Worm (Caenorhabditis elegans): ENCODE data around the gene Y39G8B.9.

Gene Y39G8B.9

DNA sequence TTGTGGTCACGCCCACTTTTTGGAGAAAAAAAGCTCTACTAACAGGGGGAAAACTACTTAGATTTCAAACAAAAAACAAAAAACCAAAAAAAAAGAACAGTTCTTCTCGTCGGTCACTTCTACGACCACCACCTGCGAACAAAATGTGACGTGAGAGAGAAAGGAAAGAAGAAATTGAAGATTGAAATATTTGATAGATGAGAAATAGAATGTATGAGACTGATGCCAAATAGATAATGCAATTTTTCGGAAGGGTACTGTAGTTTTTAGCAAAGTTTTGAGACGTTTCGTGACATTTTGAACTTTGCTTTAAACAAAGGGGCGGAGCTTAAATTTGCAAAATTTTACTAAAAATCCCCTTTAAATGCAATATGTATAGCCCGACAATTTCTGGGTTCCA, 26.2 kb upstream of the Y39G8B.9 start:
- TF ChIP-seq madf-3 (GFP tag; IDR thresholded peaks at IDR 0.05) (no peak), hmg-20 (GFP tag; IDR thresholded peaks at IDR 0.05) (no peak), ceh-100 (GFP tag; IDR thresholded peaks at IDR 0.05) (no peak), F52B5.7 (tag; optimal IDR thresholded peaks at IDR 0.05) (no peak), nhr-80 (tag; optimal IDR thresholded peaks at IDR 0.05) (peak; percentile 22), lin-40 (tag; optimal IDR thresholded peaks at IDR 0.05) (no peak), cebp-1 (GFP tag; IDR thresholded peaks at IDR 0.05) (no peak), cebp-1 (tag; optimal IDR thresholded peaks at IDR 0.05) (no peak), sdz-38 (tag; optimal IDR thresholded peaks at IDR 0.05) (no peak)

DNA sequence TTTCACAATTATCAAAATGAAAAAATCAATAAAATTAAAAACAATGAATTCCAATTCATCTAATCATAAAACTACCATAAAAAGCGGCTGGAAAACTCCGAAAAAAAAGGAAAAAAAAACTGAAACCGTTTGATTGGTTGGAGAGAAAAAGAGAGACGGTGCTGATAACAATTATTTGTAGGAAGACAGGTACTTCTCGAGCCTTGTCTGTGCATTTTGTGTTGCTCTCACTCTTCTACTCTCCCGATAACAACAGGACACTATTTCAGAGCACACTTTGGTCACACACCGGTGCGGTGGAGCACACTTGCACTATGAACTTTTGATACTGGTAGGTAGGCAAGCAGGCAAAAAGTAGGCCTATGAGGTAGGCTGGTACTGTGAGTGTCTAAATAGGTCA, 24.6 kb upstream of the Y39G8B.9 start:
- no peak for TF ChIP-seq ZK185.1 (tag; optimal IDR thresholded peaks at IDR 0.05; ENCODE audit: poor library complexity, severe bottlenecking)
- no peak for TF ChIP-seq fkh-3 (tag; optimal IDR thresholded peaks at IDR 0.05)
- TF ChIP-seq nhr-80 (tag; optimal IDR thresholded peaks at IDR 0.05) = peak; percentile 92
- peak; percentile 35 for TF ChIP-seq attf-5 (GFP tag; optimal IDR thresholded peaks at IDR 0.05)
- no peak for TF ChIP-seq mes-4 (tag; optimal IDR thresholded peaks at IDR 0.05)
- no peak for TF ChIP-seq F52B5.7 (tag; optimal IDR thresholded peaks at IDR 0.05)
- TF ChIP-seq egl-44 (GFP tag; IDR thresholded peaks at IDR 0.05) = no peak
- TF ChIP-seq T26A5.8 (tag; optimal IDR thresholded peaks at IDR 0.05) = no peak
- TF ChIP-seq ama-1 (optimal IDR thresholded peaks at IDR 0.05) = no peak
- no peak for TF ChIP-seq ama-1 (GFP tag; optimal IDR thresholded peaks at IDR 0.05)
- TF ChIP-seq repo-1 (tag; optimal IDR thresholded peaks at IDR 0.05) = no peak
- TF ChIP-seq ztf-22 (GFP tag; optimal IDR thresholded peaks at IDR 0.05) = peak; percentile 40
- no peak for TF ChIP-seq ztf-18 (tag; optimal IDR thresholded peaks at IDR 0.05)
- TF ChIP-seq tbp1 (GFP tag; optimal IDR thresholded peaks at IDR 0.05) = peak; percentile 18
- TF ChIP-seq dpff-1 (tag; optimal IDR thresholded peaks at IDR 0.05) = no peak
- TF ChIP-seq aptf-2 (GFP tag; conservative IDR thresholded peaks at IDR 0.05) = no peak
- no peak for TF ChIP-seq Y67H2A.10 (GFP tag; conservative IDR thresholded peaks at IDR 0.05)
- no peak for TF ChIP-seq atf-7 (tag; optimal IDR thresholded peaks at IDR 0.05)
- no peak for TF ChIP-seq sdz-38 (tag; optimal IDR thresholded peaks at IDR 0.05)
- TF ChIP-seq rec-8 (tag; optimal IDR thresholded peaks at IDR 0.05) = no peak
- TF ChIP-seq B0035.1 (tag; optimal IDR thresholded peaks at IDR 0.05) = no peak
- TF ChIP-seq egrh-3 (GFP tag; IDR thresholded peaks at IDR 0.05) = no peak
- TF ChIP-seq F57C9.4 (tag; optimal IDR thresholded peaks at IDR 0.05) = no peak
- TF ChIP-seq ztf-28 (GFP tag; IDR thresholded peaks at IDR 0.05) = no peak
- TF ChIP-seq xnd-1 (tag; optimal IDR thresholded peaks at IDR 0.05) = no peak
- TF ChIP-seq Y95B8A.8 (GFP tag; IDR thresholded peaks at IDR 0.05) = no peak
- TF ChIP-seq sptf-2 (GFP tag; optimal IDR thresholded peaks at IDR 0.05) = no peak
- 0 out of 2 replicates have a peak, but pooled peaks have one; percentile 27 for TF ChIP-seq B0336.3 (GFP tag; IDR thresholded peaks at IDR 0.05)
- no peak for TF ChIP-seq Y53G8AR.9 (GFP tag; conservative IDR thresholded peaks at IDR 0.05)
- TF ChIP-seq mxl-1 (tag; optimal IDR thresholded peaks at IDR 0.05) = no peak
- TF ChIP-seq akir-1 (GFP tag; optimal IDR thresholded peaks at IDR 0.05) = no peak
- TF ChIP-seq D2030.7 (GFP tag; IDR thresholded peaks at IDR 0.05) = no peak
- peak; percentile 40; the same call in 1 of the 2 replicates for TF ChIP-seq cebp-1 (GFP tag; IDR thresholded peaks at IDR 0.05)
- TF ChIP-seq cebp-1 (tag; optimal IDR thresholded peaks at IDR 0.05) = peak; percentile 48
- TF ChIP-seq nhr-90 (tag; optimal IDR thresholded peaks at IDR 0.05) = peak; percentile 7
- TF ChIP-seq ztf-26 (tag; optimal IDR thresholded peaks at IDR 0.05) = no peak
- TF ChIP-seq snpc-4 (GFP tag; optimal IDR thresholded peaks at IDR 0.05) = no peak
- no peak for TF ChIP-seq snpc-4 (tag; optimal IDR thresholded peaks at IDR 0.05)
- no peak for TF ChIP-seq mel-28 (tag; optimal IDR thresholded peaks at IDR 0.05; ENCODE audit: borderline replicate concordance)
- TF ChIP-seq ceh-58 (GFP tag; IDR thresholded peaks at IDR 0.05) = no peak
- TF ChIP-seq hlh-12 (tag; optimal IDR thresholded peaks at IDR 0.05) = no peak
- TF ChIP-seq zfh-2 (GFP tag; conservative IDR thresholded peaks at IDR 0.05) = no peak
- no peak for TF ChIP-seq attf-3 (GFP tag; conservative IDR thresholded peaks at IDR 0.05)
- no peak for TF ChIP-seq ceh-100 (GFP tag; IDR thresholded peaks at IDR 0.05)
- TF ChIP-seq madf-8 (GFP tag; conservative IDR thresholded peaks at IDR 0.05) = no peak
- TF ChIP-seq egl-18 (GFP tag; IDR thresholded peaks at IDR 0.05) = no peak

Measured in whole organism, young adult.